Worm (Caenorhabditis elegans) whole organism, dauer: ENCODE results near the gene F26A10.2.

Source experiments
- unc-62 ChIP-seq: sonication (generic microtip); optimal IDR thresholded peaks from 2 replicates; lab custom pipeline; 2017; ENCODE audit warnings: missing biosample characterization, missing genetic modification reagents, missing genetic modification characterization

Gene F26A10.2

ce11 chrX:7607982-7608381 lies 37.2 kb downstream of the F26A10.2 start, which contains the start of gene twk-17:
TSS of gene twk-17 (minus strand) at chrX:7608082.
- no peak for TF ChIP-seq unc-62 (GFP tag; lab: Kevin White, UChicago)

- TF ChIP-seq unc-62 (GFP tag; lab: Kevin White, UChicago): no peak
Measured at ce11 chrX:7596627-7597026, 48.6 kb downstream of the F26A10.2 start, which contains the start of gene C44E12.1. TSS of gene C44E12.1 (plus strand) at chrX:7596927.

DNA sequence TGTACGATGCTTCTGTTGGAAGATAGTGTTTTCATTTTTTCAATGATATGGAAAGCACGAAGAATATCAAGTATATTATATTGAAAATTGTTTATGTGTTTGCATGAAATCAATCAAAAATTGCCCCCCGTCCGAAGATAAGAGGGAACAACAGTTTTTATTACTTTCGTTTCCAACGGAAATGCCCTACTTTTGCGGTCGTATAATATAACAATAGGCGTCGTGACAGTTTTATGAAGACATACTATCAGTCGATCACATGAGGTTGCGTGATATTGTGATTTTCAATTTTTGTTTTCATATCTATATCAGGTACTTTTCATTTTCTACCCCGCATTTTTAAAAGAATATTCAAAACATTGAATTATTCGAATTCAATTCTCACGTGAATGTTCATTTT lies 49.2 kb downstream of the F26A10.2 start:
- TF ChIP-seq unc-62 (GFP tag; lab: Kevin White, UChicago): no peak

DNA sequence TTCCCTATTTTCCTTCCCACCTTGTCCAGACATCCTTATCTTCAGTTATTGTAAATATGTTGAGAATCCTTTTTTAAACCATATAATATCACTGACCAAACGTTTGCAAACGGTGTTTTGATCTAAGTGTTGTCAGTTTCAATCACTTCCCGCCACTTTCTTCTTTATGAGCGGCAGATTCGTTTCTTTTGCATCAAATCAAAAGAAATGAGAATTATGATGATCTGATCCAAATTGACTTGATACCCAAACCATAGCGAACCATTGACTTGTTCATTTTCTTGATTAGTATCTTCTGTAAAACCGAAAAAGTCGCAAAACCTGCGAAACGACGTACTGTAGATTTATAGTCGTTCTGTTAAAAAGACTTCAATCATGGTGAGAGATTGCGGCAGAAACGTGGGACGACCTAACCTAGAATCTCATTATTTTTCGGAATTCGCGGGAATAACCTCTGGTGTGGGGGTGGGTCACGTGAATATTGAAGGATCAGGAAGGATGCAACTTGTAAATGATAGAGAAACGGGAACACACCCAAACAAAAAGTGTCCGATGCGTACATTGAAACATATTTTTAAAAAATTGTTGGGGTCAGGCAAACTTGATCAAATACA lies 51.2 kb downstream of the F26A10.2 start:
- TF ChIP-seq unc-62 (GFP tag; lab: Kevin White, UChicago): no peak

DNA sequence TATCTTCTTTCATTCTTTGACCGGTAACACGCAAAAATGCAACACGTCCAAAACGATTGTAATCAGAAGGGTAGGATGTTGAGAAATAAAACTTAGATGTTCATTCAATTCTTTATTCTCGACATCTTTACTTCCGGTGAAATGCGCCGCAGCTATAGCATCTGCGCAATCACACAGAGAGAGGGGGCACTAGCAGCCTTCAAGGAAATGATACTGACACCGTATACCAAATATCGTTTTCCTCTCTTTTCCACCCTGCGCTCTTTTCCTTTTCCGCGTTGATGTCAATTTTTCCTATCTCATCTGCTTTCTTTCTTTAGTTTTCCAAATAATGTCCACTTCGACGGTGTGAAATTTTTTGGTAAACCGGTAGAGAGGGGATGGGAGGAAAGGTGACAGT lies 54.5 kb downstream of the F26A10.2 start:
- no peak for TF ChIP-seq unc-62 (GFP tag; lab: Kevin White, UChicago)

DNA sequence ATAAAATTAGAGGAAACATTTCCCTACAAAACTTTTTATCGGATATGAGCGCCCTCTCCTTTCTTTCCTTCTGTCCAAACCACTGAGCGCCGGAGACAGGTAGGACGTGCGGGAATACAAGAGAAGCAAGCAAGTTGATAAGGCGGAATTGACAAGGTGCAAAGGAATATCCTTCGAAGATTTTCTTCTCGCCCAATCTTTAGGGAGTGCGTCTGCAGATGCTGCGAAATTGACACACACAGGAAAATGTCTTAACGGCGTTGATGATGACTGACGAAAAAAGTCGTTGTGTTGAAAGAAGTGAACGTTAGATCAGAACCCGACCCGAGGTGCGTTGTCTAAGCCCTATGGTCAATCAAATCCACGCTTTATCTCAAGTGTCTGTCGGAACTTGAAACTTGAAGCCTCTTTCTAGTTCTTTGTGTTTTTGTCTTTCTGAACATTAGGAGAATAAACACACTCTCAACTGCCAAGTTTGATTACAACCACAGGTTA lies 57.4 kb downstream of the F26A10.2 start:
- no peak for TF ChIP-seq unc-62 (GFP tag; lab: Kevin White, UChicago)

DNA sequence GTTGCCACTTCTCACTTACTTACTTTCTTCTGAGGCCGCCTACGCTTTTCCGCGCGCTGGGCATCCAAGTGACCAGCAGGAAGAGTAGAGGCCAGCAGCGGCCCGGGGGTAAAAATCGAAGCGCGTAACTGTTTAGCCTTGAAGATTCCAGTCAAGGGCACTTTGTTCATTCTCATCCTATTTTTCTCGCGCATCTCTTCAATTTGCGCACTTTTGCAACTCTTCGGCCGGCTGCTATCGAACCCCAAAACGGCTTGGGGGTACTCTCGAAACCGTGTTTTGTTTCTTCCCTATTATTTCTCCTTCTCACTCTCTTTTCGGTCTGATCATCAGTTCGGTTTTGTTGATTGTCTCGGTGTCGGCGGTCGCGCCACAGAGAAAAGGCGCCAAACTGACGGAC lies 58.6 kb downstream of the F26A10.2 start:
- no peak for TF ChIP-seq unc-62 (GFP tag; lab: Kevin White, UChicago)

ce11 chrX:7585610-7586259 lies 59.5 kb downstream of the F26A10.2 start, which contains the start of gene adt-2:
TSS of gene adt-2 (plus strand) at chrX:7586209.
- TF ChIP-seq unc-62 (GFP tag; lab: Kevin White, UChicago): no peak

DNA sequence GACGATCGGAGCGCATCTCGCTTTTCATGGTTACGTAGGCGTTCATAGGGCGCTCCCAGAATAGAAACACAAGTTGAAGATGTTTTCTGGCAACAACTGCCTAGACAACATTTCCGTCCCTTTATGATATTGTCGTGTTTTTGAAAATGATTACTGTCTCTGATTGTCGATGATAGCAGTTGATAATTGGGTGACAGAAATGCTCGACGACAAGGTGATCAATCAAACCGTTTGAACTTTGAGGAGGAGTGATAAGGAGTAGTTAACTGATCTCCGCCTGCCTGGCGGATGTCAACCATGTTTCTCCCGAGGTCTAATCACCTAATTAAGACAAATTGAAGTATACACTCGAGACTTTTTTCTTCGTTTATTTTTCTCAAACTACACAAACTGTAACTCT lies 61.3 kb downstream of the F26A10.2 start:
- no peak for TF ChIP-seq unc-62 (GFP tag; lab: Kevin White, UChicago)

- TF ChIP-seq unc-62 (GFP tag; lab: Kevin White, UChicago): no peak
Measured at ce11 chrX:7582223-7582622, 63.0 kb downstream of the F26A10.2 start.
